In the genomic region with DNA sequence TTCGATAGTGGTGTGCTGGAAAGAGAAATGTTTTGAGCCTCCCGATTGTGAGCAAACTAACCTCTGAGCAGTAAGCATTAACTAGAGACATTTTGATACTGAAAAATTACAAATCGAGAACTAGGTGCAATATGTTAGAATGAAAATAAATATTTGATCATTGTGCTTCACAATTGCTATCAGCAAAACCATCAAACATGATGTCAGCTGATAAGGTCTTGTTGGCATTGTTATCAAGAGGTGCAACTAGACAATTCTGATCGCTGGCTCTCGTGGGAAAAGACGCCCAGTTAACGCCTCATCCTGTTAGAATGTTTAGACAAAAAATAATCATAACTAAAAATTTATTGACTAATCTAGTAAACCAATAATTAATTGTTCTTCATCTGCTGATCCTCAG, we compare ENCODE assay signal across 6 worm cellular contexts.
A peak's percentile ranks its signal among the peaks of the same experiment; 100 is the strongest.
TF ChIP-seq lines count a peak whose summit lies in the region.

Gene comt-2 (minus strand): TSS at position 131 of the 400 bp plus-strand sequence.

TF ChIP-seq in whole organism, L1 larva, 84 proteins besides CTCF, POLR2A, EP300 and RAD21:
- peak; percentile 80 for TF ChIP-seq elt-2 (tag; optimal IDR thresholded peaks at IDR 0.05; lab: Kevin White, UChicago)
- TF ChIP-seq lin-35 (GFP tag; optimal IDR thresholded peaks at IDR 0.05; lab: Kevin White, UChicago) = peak in 1 of 2 experiments; percentile 26
- no peak for TF ChIP-seq aha-1 (tag; optimal IDR thresholded peaks at IDR 0.05; lab: Kevin White, UChicago)
- peak; percentile 25 for TF ChIP-seq nhr-20 (tag; optimal IDR thresholded peaks at IDR 0.05; lab: Kevin White, UChicago)

TF ChIP-seq in whole organism, L2 larva, 48 proteins besides CTCF, POLR2A, EP300 and RAD21:
- TF ChIP-seq skn-1 (tag; optimal IDR thresholded peaks at IDR 0.05; lab: Kevin White, UChicago) (no peak), fos-1 (tag; optimal IDR thresholded peaks at IDR 0.05; lab: Kevin White, UChicago) (peak; percentile 72), zag-1 (tag; optimal IDR thresholded peaks at IDR 0.05; lab: Kevin White, UChicago) (no peak), sma-9 (GFP tag; optimal IDR thresholded peaks at IDR 0.05; lab: Kevin White, UChicago) (peak; percentile 60), sma-9 (tag; optimal IDR thresholded peaks at IDR 0.05; lab: Kevin White, UChicago) (no peak), gmeb-1 (tag; optimal IDR thresholded peaks at IDR 0.05; lab: Kevin White, UChicago) (no peak)

TF ChIP-seq in whole organism, L3 larva, 47 proteins besides CTCF, POLR2A, EP300 and RAD21:
- TF ChIP-seq nfya-1 (tag; optimal IDR thresholded peaks at IDR 0.05; lab: Kevin White, UChicago; ENCODE audit: insufficient read depth) (no peak), elt-2 (tag; optimal IDR thresholded peaks at IDR 0.05; lab: Kevin White, UChicago) (peak; percentile 88), pqm-1 (tag; optimal IDR thresholded peaks at IDR 0.05; lab: Kevin White, UChicago) (peak; percentile 63), mdl-1 (tag; optimal IDR thresholded peaks at IDR 0.05; lab: Kevin White, UChicago) (no peak), skn-1 (tag; optimal IDR thresholded peaks at IDR 0.05; lab: Kevin White, UChicago) (no peak), nhr-77 (tag; optimal IDR thresholded peaks at IDR 0.05; lab: Kevin White, UChicago) (no peak)

TF ChIP-seq in whole organism, L4 larva, 104 proteins besides CTCF, POLR2A, EP300 and RAD21:
- no peak for TF ChIP-seq zfp-2 (tag; optimal IDR thresholded peaks at IDR 0.05; lab: Kevin White, UChicago)
- TF ChIP-seq nhr-28 (tag; optimal IDR thresholded peaks at IDR 0.05; lab: Kevin White, UChicago) = peak; percentile 80
- no peak for TF ChIP-seq cey-2 (tag; optimal IDR thresholded peaks at IDR 0.05; lab: Kevin White, UChicago; ENCODE audit: borderline replicate concordance, insufficient read depth)
- no peak for TF ChIP-seq Y75B8A.6 (GFP tag; IDR thresholded peaks at IDR 0.05; lab: Robert Waterston, UW)
- TF ChIP-seq snpc-4 (tag; optimal IDR thresholded peaks at IDR 0.05; lab: Kevin White, UChicago) = no peak
- TF ChIP-seq daf-16 (GFP tag; optimal IDR thresholded peaks at IDR 0.05; lab: Kevin White, UChicago) = no peak
- TF ChIP-seq daf-16 (tag; optimal IDR thresholded peaks at IDR 0.05; lab: Kevin White, UChicago) = peak; percentile 75
- TF ChIP-seq spr-3 (GFP tag; optimal IDR thresholded peaks at IDR 0.05; lab: Kevin White, UChicago) = no peak
- no peak for TF ChIP-seq F44E2.7 (GFP tag; IDR thresholded peaks at IDR 0.05; lab: Robert Waterston, UW)
- TF ChIP-seq php-3 (GFP tag; IDR thresholded peaks at IDR 0.05; lab: Robert Waterston, UW) = 0 out of 2 replicates have a peak, but pooled peaks have one; percentile 34
- peak; percentile 85 for TF ChIP-seq pqm-1 (tag; optimal IDR thresholded peaks at IDR 0.05; lab: Kevin White, UChicago)
- no peak for TF ChIP-seq lir-3 (tag; optimal IDR thresholded peaks at IDR 0.05; lab: Kevin White, UChicago)
- TF ChIP-seq nhr-25 (tag; optimal IDR thresholded peaks at IDR 0.05; lab: Kevin White, UChicago; ENCODE audit: borderline replicate concordance, insufficient read depth) = no peak
- TF ChIP-seq T20F7.1 (GFP tag; optimal IDR thresholded peaks at IDR 0.05; lab: Kevin White, UChicago) = no peak
- TF ChIP-seq dmd-6 (GFP tag; IDR thresholded peaks at IDR 0.05; lab: Robert Waterston, UW) = peak; percentile 80; the same call in 1 of the 2 replicates
- no peak for TF ChIP-seq ZK546.5 (tag; optimal IDR thresholded peaks at IDR 0.05; lab: Kevin White, UChicago)
- no peak for TF ChIP-seq nhr-6 (tag; optimal IDR thresholded peaks at IDR 0.05; lab: Kevin White, UChicago)
- TF ChIP-seq daf-19 (GFP tag; conservative IDR thresholded peaks at IDR 0.05; lab: Robert Waterston, UW) = no peak

TF ChIP-seq in whole organism, late embryonic, 69 proteins besides CTCF, POLR2A, EP300 and RAD21:
- TF ChIP-seq unc-55 (GFP tag; optimal IDR thresholded peaks at IDR 0.05; lab: Kevin White, UChicago) (no peak), elt-2 (tag; optimal IDR thresholded peaks at IDR 0.05; lab: Kevin White, UChicago) (peak; percentile 88)

TF ChIP-seq in whole organism, young adult, 124 proteins besides CTCF, POLR2A, EP300 and RAD21:
- TF ChIP-seq nhr-80 (tag; optimal IDR thresholded peaks at IDR 0.05; lab: Kevin White, UChicago) (peak; percentile 49), sdz-38 (tag; optimal IDR thresholded peaks at IDR 0.05; lab: Kevin White, UChicago) (no peak)
